Worm (Caenorhabditis elegans) whole organism, L2 larva: ENCODE measurements around the gene pqn-71.

ENCODE experiments used
- C34F6.9 ChIP-seq: fragments of 150-350 bp; optimal IDR thresholded peaks from 2 replicates; lab custom pipeline; 2014; ENCODE audit warnings: missing biosample characterization, missing genetic modification characterization
- ama-1 ChIP-seq: fragments of 150-350 bp; optimal IDR thresholded peaks from 2 replicates; lab custom pipeline; 2018; ENCODE audit warnings: inconsistent platforms
- lin-39 ChIP-seq: fragments of 150-350 bp; optimal IDR thresholded peaks from 2 replicates; lab custom pipeline; 2014; ENCODE audit warnings: missing biosample characterization, missing genetic modification reagents, missing genetic modification characterization
- nhr-23 ChIP-seq: fragments of 150-350 bp; optimal IDR thresholded peaks from 2 replicates; lab custom pipeline; 2014; ENCODE audit warnings: missing biosample characterization, missing genetic modification reagents, missing genetic modification characterization
- nhr-237 ChIP-seq: fragments of 150-350 bp; optimal IDR thresholded peaks from 2 replicates; lab custom pipeline; 2014; ENCODE audit warnings: missing biosample characterization, missing genetic modification characterization
- unc-62 ChIP-seq: fragments of 150-350 bp; optimal IDR thresholded peaks from 2 replicates; lab custom pipeline; 2014; ENCODE audit warnings: missing biosample characterization, missing genetic modification reagents, missing genetic modification characterization

- TF ChIP-seq lin-39, result no peak
- no peak for TF ChIP-seq unc-62 (GFP tag; lab: Kevin White, UChicago)
- TF ChIP-seq nhr-23, result no peak
- no peak for TF ChIP-seq C34F6.9 (tag; lab: Kevin White, UChicago)
- no peak for TF ChIP-seq nhr-237 (tag; lab: Kevin White, UChicago)
- no peak for TF ChIP-seq ama-1 (lab: Kevin White, UChicago)
These were observed 49.5 kb upstream of the pqn-71 start, which contains the start of gene srh-265 for ce11 chrV:15415951-15416350.
